Fruit fly (Drosophila melanogaster): Measurements from ENCODE around the gene Dcr-1.
A peak's percentile ranks its signal among the peaks of the same experiment; 100 is the strongest.

Dcr-1 gene

dm6 chr3R:22719607-22719949 lies 21.3 kb downstream of the Dcr-1 start (continued):
- TF ChIP-seq GATAe (GFP tag; conservative IDR thresholded peaks at IDR 0.05), result no peak
- no peak for TF ChIP-seq Bdp1 (GFP tag; optimal IDR thresholded peaks at IDR 0.05)
- peak; percentile 14 for TF ChIP-seq lilli (GFP tag; optimal IDR thresholded peaks at IDR 0.05)
- TF ChIP-seq HmgD (GFP tag; optimal IDR thresholded peaks at IDR 0.05), result no peak
- no peak for TF ChIP-seq CG12659 (GFP tag; optimal IDR thresholded peaks at IDR 0.05)
- TF ChIP-seq CG7271 (tag; optimal IDR thresholded peaks at IDR 0.05), result no peak
- TF ChIP-seq Tbp (GFP tag; optimal IDR thresholded peaks at IDR 0.05), result no peak
- TF ChIP-seq crol (GFP tag; IDR thresholded peaks at IDR 0.05), result no peak
- no peak for TF ChIP-seq Opbp (GFP tag; IDR thresholded peaks at IDR 0.05; ENCODE audit: partially characterized antibody)
- no peak for TF ChIP-seq stc (GFP tag; IDR thresholded peaks at IDR 0.05)
- no peak for TF ChIP-seq br (optimal IDR thresholded peaks at IDR 0.05)
- TF ChIP-seq CG2678 (tag; optimal IDR thresholded peaks at IDR 0.05), result peak; percentile 60
- TF ChIP-seq CG14050 (GFP tag; IDR thresholded peaks at IDR 0.05), result no peak
- TF ChIP-seq CG34224 (GFP tag; IDR thresholded peaks at IDR 0.05; ENCODE audit: partially characterized antibody), result no peak
- TF ChIP-seq CG7372 (GFP tag; IDR thresholded peaks at IDR 0.05), result no peak
- TF ChIP-seq CG1602 (GFP tag; optimal IDR thresholded peaks at IDR 0.05), result no peak
- TF ChIP-seq wek (GFP tag; optimal IDR thresholded peaks at IDR 0.05), result no peak
- TF ChIP-seq CG2199 (GFP tag; IDR thresholded peaks at IDR 0.05), result no peak
- TF ChIP-seq CG2116 (GFP tag; optimal IDR thresholded peaks at IDR 0.05), result no peak
- no peak for TF ChIP-seq CG15514 (GFP tag; optimal IDR thresholded peaks at IDR 0.05)
- TF ChIP-seq cg (GFP tag; optimal IDR thresholded peaks at IDR 0.05), result no peak
- TF ChIP-seq zf30C (GFP tag; optimal IDR thresholded peaks at IDR 0.05), result peak; percentile 72
- TF ChIP-seq lab (GFP tag; optimal IDR thresholded peaks at IDR 0.05), result peak; percentile 36
- peak in 1 of 2 experiments; percentile 41 for TF ChIP-seq Hr51 (GFP tag; optimal IDR thresholded peaks at IDR 0.05)
- no peak for TF ChIP-seq CG4328 (GFP tag; optimal IDR thresholded peaks at IDR 0.05)
- TF ChIP-seq CG14014 (GFP tag; IDR thresholded peaks at IDR 0.05), result no peak
- no peak for TF ChIP-seq crp (GFP tag; optimal IDR thresholded peaks at IDR 0.05)
- TF ChIP-seq CG9437 (GFP tag; optimal IDR thresholded peaks at IDR 0.05), result no peak
- TF ChIP-seq vvl (GFP tag; IDR thresholded peaks at IDR 0.05), result 0 out of 2 replicates have a peak, but pooled peaks have one; percentile 23
- TF ChIP-seq Six4 (GFP tag; optimal IDR thresholded peaks at IDR 0.05), result no peak
- no peak for TF ChIP-seq sug (tag; optimal IDR thresholded peaks at IDR 0.05)
- TF ChIP-seq cad (GFP tag; optimal IDR thresholded peaks at IDR 0.05), result no peak
- TF ChIP-seq CG6254 (GFP tag; optimal IDR thresholded peaks at IDR 0.05), result no peak
- TF ChIP-seq CG6654 (GFP tag; optimal IDR thresholded peaks at IDR 0.05), result no peak
- TF ChIP-seq CG2202 (tag; optimal IDR thresholded peaks at IDR 0.05), result no peak
- TF ChIP-seq trh (GFP tag; optimal IDR thresholded peaks at IDR 0.05), result no peak
- TF ChIP-seq crc (GFP tag; optimal IDR thresholded peaks at IDR 0.05), result no peak
- TF ChIP-seq Hand (GFP tag; optimal IDR thresholded peaks at IDR 0.05), result no peak
- TF ChIP-seq pros (GFP tag; optimal IDR thresholded peaks at IDR 0.05), result no peak
- 0 out of 3 replicates have a peak, but pooled peaks have one; percentile 25 for TF ChIP-seq B-H1 (GFP tag; IDR thresholded peaks at IDR 0.05)
- TF ChIP-seq Dp (GFP tag; optimal IDR thresholded peaks at IDR 0.05), result no peak
- TF ChIP-seq CG10565 (GFP tag; optimal IDR thresholded peaks at IDR 0.05), result no peak
- no peak for TF ChIP-seq odd (GFP tag; optimal IDR thresholded peaks at IDR 0.05)
- TF ChIP-seq zen (tag; optimal IDR thresholded peaks at IDR 0.05), result peak; percentile 16
- TF ChIP-seq Lpt (GFP tag; optimal IDR thresholded peaks at IDR 0.05), result no peak
- no peak for TF ChIP-seq CG15011 (GFP tag; optimal IDR thresholded peaks at IDR 0.05)
- TF ChIP-seq grn (GFP tag; optimal IDR thresholded peaks at IDR 0.05), result no peak
- no peak for TF ChIP-seq oc (tag; optimal IDR thresholded peaks at IDR 0.05)
- TF ChIP-seq CG10209 (GFP tag; optimal IDR thresholded peaks at IDR 0.05), result no peak
- TF ChIP-seq Jarid2 (GFP tag; optimal IDR thresholded peaks at IDR 0.05), result no peak
- TF ChIP-seq Atf3 (GFP tag; optimal IDR thresholded peaks at IDR 0.05), result no peak
- no peak for TF ChIP-seq NfI (GFP tag; optimal IDR thresholded peaks at IDR 0.05)
